Fruit fly (Drosophila melanogaster) whole organism, prepupa: Measurements from ENCODE around the gene Mrtf.

Experiments used
- Blimp-1 ChIP-seq: fragments of 200-800 bp; sonication (Bioruptor generic); optimal IDR thresholded peaks from 3 replicates; lab custom pipeline; 2017; ENCODE audit warnings: missing biosample characterization, missing genetic modification characterization, mild to moderate bottlenecking, moderate library complexity, missing genetic modification reagents
- CG10631 ChIP-seq: fragments of 200-800 bp; sonication (Bioruptor generic); optimal IDR thresholded peaks from 2 replicates; lab custom pipeline; 2016; ENCODE audit warnings: missing biosample characterization, missing genetic modification characterization
- CG10669 ChIP-seq: fragments of 200-800 bp; sonication (Bioruptor generic); optimal IDR thresholded peaks from 3 replicates; lab custom pipeline; 2018; ENCODE audit warnings: missing biosample characterization, mild to moderate bottlenecking, missing genetic modification characterization, moderate library complexity
- CG11294 ChIP-seq: fragments of 200-800 bp; sonication (Bioruptor generic); IDR thresholded peaks from 2 replicates; pipeline ENCODE4 v1.3.6; 2022; ENCODE audit warnings: missing biosample characterization, missing genetic modification characterization
- CG11762 ChIP-seq: fragments of 200-800 bp; sonication (Bioruptor generic); optimal IDR thresholded peaks from 3 replicates; lab custom pipeline; 2016; ENCODE audit warnings: missing biosample characterization, missing genetic modification characterization; ENCODE audit not compliant: insufficient read depth
- CG11902 ChIP-seq: fragments of 200-800 bp; sonication (Bioruptor generic); optimal IDR thresholded peaks from 3 replicates; lab custom pipeline; 2016; ENCODE audit warnings: missing biosample characterization, missing genetic modification characterization
- CG1621 ChIP-seq: fragments of 200-800 bp; sonication (Bioruptor generic); optimal IDR thresholded peaks from 3 replicates; lab custom pipeline; 2018; ENCODE audit warnings: missing biosample characterization, mild to moderate bottlenecking, missing genetic modification characterization
- CG16779 ChIP-seq: fragments of 200-800 bp; sonication (Bioruptor generic); optimal IDR thresholded peaks from 3 replicates; lab custom pipeline; 2017; ENCODE audit warnings: missing biosample characterization, mild to moderate bottlenecking, missing genetic modification characterization
- CG3032 ChIP-seq: fragments of 200-800 bp; optimal IDR thresholded peaks from 2 replicates; lab custom pipeline; 2019; ENCODE audit warnings: missing biosample characterization, mild to moderate bottlenecking, missing genetic modification characterization, moderate library complexity
- CG31627 ChIP-seq: fragments of 200-800 bp; sonication (Bioruptor generic); optimal IDR thresholded peaks from 3 replicates; lab custom pipeline; 2016; ENCODE audit warnings: missing biosample characterization, missing genetic modification characterization
- CG32006 ChIP-seq: fragments of 200-800 bp; sonication (Bioruptor generic); optimal IDR thresholded peaks from 3 replicates; lab custom pipeline; 2017; ENCODE audit warnings: missing biosample characterization, mild to moderate bottlenecking, missing genetic modification characterization
- CG3919 ChIP-seq: fragments of 200-800 bp; sonication (Bioruptor generic); optimal IDR thresholded peaks from 3 replicates; lab custom pipeline; 2016; ENCODE audit warnings: missing biosample characterization, missing genetic modification characterization
- CG4318 ChIP-seq: fragments of 200-800 bp; sonication (Bioruptor generic); optimal IDR thresholded peaks from 3 replicates; lab custom pipeline; 2017; ENCODE audit warnings: missing biosample characterization, mild to moderate bottlenecking, missing genetic modification characterization
- CG6163 ChIP-seq: fragments of 200-800 bp; sonication (Bioruptor generic); IDR thresholded peaks from 3 replicates; pipeline ENCODE4 v1.3.6; 2022; ENCODE audit warnings: missing biosample characterization, missing genetic modification characterization
- CG6276 ChIP-seq: fragments of 200-800 bp; sonication (Bioruptor generic); optimal IDR thresholded peaks from 2 replicates; lab custom pipeline; 2017; ENCODE audit warnings: missing biosample characterization, mild to moderate bottlenecking, missing genetic modification characterization
- CG6792 ChIP-seq: fragments of 200-800 bp; sonication (Bioruptor generic); optimal IDR thresholded peaks from 3 replicates; lab custom pipeline; 2016; ENCODE audit warnings: missing biosample characterization, missing genetic modification characterization
- CG6808 ChIP-seq: fragments of 200-800 bp; sonication (Bioruptor generic); optimal IDR thresholded peaks from 3 replicates; lab custom pipeline; 2017; ENCODE audit warnings: missing biosample characterization, missing genetic modification characterization, mild to moderate bottlenecking, moderate library complexity, missing genetic modification reagents
- CG7368 ChIP-seq: fragments of 200-800 bp; sonication (Bioruptor generic); optimal IDR thresholded peaks from 3 replicates; lab custom pipeline; 2016; ENCODE audit warnings: missing biosample characterization, missing genetic modification characterization
- CG8319 ChIP-seq: fragments of 200-800 bp; sonication (Bioruptor generic); optimal IDR thresholded peaks from 3 replicates; lab custom pipeline; 2016; ENCODE audit warnings: missing biosample characterization, missing genetic modification characterization
- CG8632 ChIP-seq: fragments of 200-800 bp; sonication (Bioruptor generic); optimal IDR thresholded peaks from 3 replicates; lab custom pipeline; 2016; ENCODE audit warnings: missing biosample characterization, missing genetic modification characterization
- Eip75B ChIP-seq: fragments of 200-800 bp; sonication (Bioruptor generic); optimal IDR thresholded peaks from 3 replicates; lab custom pipeline; 2016; ENCODE audit warnings: missing biosample characterization, missing genetic modification characterization
- Eip78C ChIP-seq: fragments of 200-800 bp; sonication (Bioruptor generic); peaks from one replicate; lab custom pipeline; 2016; ENCODE audit warnings: missing biosample characterization, missing genetic modification characterization
- Ets21C ChIP-seq: fragments of 200-800 bp; sonication (Bioruptor generic); optimal IDR thresholded peaks from 3 replicates; lab custom pipeline; 2016; ENCODE audit warnings: missing biosample characterization, missing genetic modification characterization
- Ets96B ChIP-seq: fragments of 200-800 bp; optimal IDR thresholded peaks from 2 replicates; lab custom pipeline; 2019; ENCODE audit warnings: missing biosample characterization, mild to moderate bottlenecking, missing genetic modification characterization, moderate library complexity
- Gug ChIP-seq: fragments of 200-800 bp; sonication (Bioruptor generic); IDR thresholded peaks from 2 replicates; pipeline ENCODE4 v1.3.6; 2022; ENCODE audit warnings: missing biosample characterization, missing genetic modification characterization
- Hr39 ChIP-seq: fragments of 200-800 bp; sonication (Bioruptor generic); optimal IDR thresholded peaks from 2 replicates; lab custom pipeline; 2016; ENCODE audit warnings: missing biosample characterization, missing genetic modification characterization
- Hr4 ChIP-seq: fragments of 200-800 bp; sonication (Bioruptor generic); optimal IDR thresholded peaks from 3 replicates; lab custom pipeline; 2016; ENCODE audit warnings: missing biosample characterization, missing genetic modification characterization
- Lpt ChIP-seq: fragments of 200-800 bp; sonication (Bioruptor generic); optimal IDR thresholded peaks from 3 replicates; lab custom pipeline; 2016; ENCODE audit warnings: missing biosample characterization, missing genetic modification characterization
- Met ChIP-seq: fragments of 200-800 bp; sonication (Bioruptor generic); optimal IDR thresholded peaks from 3 replicates; lab custom pipeline; 2016; ENCODE audit warnings: missing biosample characterization, missing genetic modification characterization
- OdsH ChIP-seq: fragments of 200-800 bp; sonication (Bioruptor generic); optimal IDR thresholded peaks from 3 replicates; lab custom pipeline; 2016; ENCODE audit warnings: missing biosample characterization, missing genetic modification characterization
- Smox ChIP-seq: fragments of 200-800 bp; sonication (Bioruptor generic); optimal IDR thresholded peaks from 3 replicates; lab custom pipeline; 2016; ENCODE audit warnings: missing biosample characterization, missing genetic modification characterization
- Sox102F ChIP-seq: fragments of 200-800 bp; sonication (Bioruptor generic); optimal IDR thresholded peaks from 2 replicates; lab custom pipeline; 2016; ENCODE audit warnings: missing biosample characterization, mild to moderate bottlenecking, missing genetic modification characterization
- Sox14 ChIP-seq: fragments of 200-800 bp; sonication (Bioruptor generic); optimal IDR thresholded peaks from 3 replicates; lab custom pipeline; 2016; ENCODE audit warnings: missing biosample characterization, missing genetic modification characterization
- Sox15 ChIP-seq: fragments of 200-800 bp; sonication (Bioruptor generic); optimal IDR thresholded peaks from 3 replicates; lab custom pipeline; 2016; ENCODE audit warnings: missing biosample characterization, missing genetic modification characterization
- achi ChIP-seq: fragments of 200-800 bp; sonication (Bioruptor generic); optimal IDR thresholded peaks from 3 replicates; lab custom pipeline; 2016; ENCODE audit warnings: missing biosample characterization, missing genetic modification characterization
- cyc ChIP-seq: fragments of 200-800 bp; sonication (Bioruptor generic); optimal IDR thresholded peaks from 3 replicates; lab custom pipeline; 2016; ENCODE audit warnings: missing biosample characterization, missing genetic modification characterization
- dac ChIP-seq: fragments of 200-800 bp; sonication (Bioruptor generic); optimal IDR thresholded peaks from 2 replicates; lab custom pipeline; 2017; ENCODE audit warnings: missing biosample characterization, mild to moderate bottlenecking, missing genetic modification characterization
- dsx ChIP-seq: fragments of 200-800 bp; optimal IDR thresholded peaks from 3 replicates; lab custom pipeline; 2019; ENCODE audit warnings: missing biosample characterization, mild to moderate bottlenecking, missing genetic modification characterization, moderate library complexity; ENCODE audit not compliant: poor library complexity, severe bottlenecking
- eg ChIP-seq: fragments of 200-800 bp; sonication (Bioruptor generic); IDR thresholded peaks from 3 replicates; pipeline ENCODE4 v1.3.6; 2022; ENCODE audit warnings: missing biosample characterization, missing genetic modification characterization
- esn ChIP-seq: fragments of 200-800 bp; sonication (Bioruptor generic); optimal IDR thresholded peaks from 2 replicates; lab custom pipeline; 2016; ENCODE audit warnings: missing biosample characterization, mild to moderate bottlenecking, missing genetic modification characterization, moderate library complexity
- fd85E ChIP-seq: fragments of 200-800 bp; sonication (Bioruptor generic); optimal IDR thresholded peaks from 3 replicates; lab custom pipeline; 2016; ENCODE audit warnings: missing biosample characterization, missing genetic modification characterization
- fkh ChIP-seq: fragments of 200-800 bp; sonication (Bioruptor generic); optimal IDR thresholded peaks from 3 replicates; lab custom pipeline; 2017; ENCODE audit warnings: missing biosample characterization, mild to moderate bottlenecking, missing genetic modification characterization, moderate library complexity
- lz ChIP-seq: fragments of 200-800 bp; sonication (Bioruptor generic); optimal IDR thresholded peaks from 3 replicates; lab custom pipeline; 2016; ENCODE audit warnings: missing biosample characterization, missing genetic modification characterization
- net ChIP-seq: fragments of 200-800 bp; sonication (Bioruptor generic); optimal IDR thresholded peaks from 3 replicates; lab custom pipeline; 2016; ENCODE audit warnings: missing biosample characterization, missing genetic modification characterization
- pdm3 ChIP-seq: fragments of 200-800 bp; sonication (Bioruptor generic); optimal IDR thresholded peaks from 3 replicates; lab custom pipeline; 2016; ENCODE audit warnings: missing biosample characterization, missing genetic modification characterization
- spab ChIP-seq: fragments of 200-800 bp; sonication (Bioruptor generic); optimal IDR thresholded peaks from 2 replicates; lab custom pipeline; 2017; ENCODE audit warnings: missing biosample characterization, mild to moderate bottlenecking, missing genetic modification characterization, missing genetic modification reagents
- ss ChIP-seq, 2 experiments: fragments of 200-800 bp; sonication (Bioruptor generic); optimal IDR thresholded peaks; 2 replicates in 1 of 2; 3 replicates in 1 of 2; lab custom pipeline; 2017 to 2018; ENCODE audit warnings: mild to moderate bottlenecking in 2 of 2, missing biosample characterization in 2 of 2, missing genetic modification characterization in 2 of 2, moderate library complexity in 1 of 2
- svp ChIP-seq: fragments of 200-800 bp; sonication (Bioruptor generic); peaks from one replicate; lab custom pipeline; 2016; ENCODE audit warnings: missing biosample characterization, missing genetic modification characterization
- topi ChIP-seq: fragments of 200-800 bp; sonication (Bioruptor generic); optimal IDR thresholded peaks from 3 replicates; lab custom pipeline; 2016; ENCODE audit warnings: missing biosample characterization, missing genetic modification characterization
- vri ChIP-seq: fragments of 200-800 bp; sonication (Bioruptor generic); optimal IDR thresholded peaks from 3 replicates; lab custom pipeline; 2016; ENCODE audit warnings: missing biosample characterization, mild to moderate bottlenecking, missing genetic modification characterization

Mrtf gene

dm6 chr3L:2766269-2767088, at the start of gene Mrtf, which contains the start of gene Non2:
Gene Mrtf (minus strand): TSS chr3L:2766536.
Gene Non2 (plus strand): TSS chr3L:2766999.
- TF ChIP-seq CG11294 (GFP tag; lab: Robert Waterston, UW), result no peak; the same call in 1 of the 2 replicates
- TF ChIP-seq CG31627 (GFP tag; lab: Kevin White, UChicago), result peak; percentile 71
- peak; percentile 73 for TF ChIP-seq CG10631 (GFP tag; lab: Kevin White, UChicago)
- peak; percentile 45 for TF ChIP-seq vri (GFP tag; lab: Kevin White, UChicago)
- TF ChIP-seq Eip75B (GFP tag; lab: Kevin White, UChicago), result peak; percentile 57
- TF ChIP-seq Sox14 (GFP tag; lab: Kevin White, UChicago), result peak; percentile 32
- peak; percentile 75 for TF ChIP-seq esn (GFP tag; lab: Kevin White, UChicago)
- peak; percentile 48 for TF ChIP-seq achi (GFP tag; lab: Kevin White, UChicago)
- peak; percentile 55 for TF ChIP-seq topi (GFP tag; lab: Kevin White, UChicago)
- TF ChIP-seq Ets96B (tag; lab: Kevin White, UChicago), result peak; percentile 28
- peak; percentile 57 for TF ChIP-seq Ets21C (GFP tag; lab: Kevin White, UChicago)
- peak; percentile 20 for TF ChIP-seq CG4318
- peak in 1 of 2 experiments; percentile 34 for TF ChIP-seq ss (GFP tag; optimal IDR thresholded peaks at IDR 0.05; lab: Kevin White, UChicago)
- TF ChIP-seq CG6276 (GFP tag; lab: Kevin White, UChicago), result no peak
- peak; percentile 73 for TF ChIP-seq Hr4
- TF ChIP-seq Blimp-1 (GFP tag; lab: Kevin White, UChicago), result no peak
- no peak for TF ChIP-seq dsx (GFP tag; lab: Kevin White, UChicago)
- TF ChIP-seq CG8319 (GFP tag; lab: Kevin White, UChicago), result peak; percentile 20
- peak; percentile 20 for TF ChIP-seq CG10669
- peak; percentile 66 for TF ChIP-seq Eip78C (GFP tag; lab: Kevin White, UChicago)
- TF ChIP-seq cyc (GFP tag; lab: Kevin White, UChicago), result peak; percentile 49
- peak; percentile 73 for TF ChIP-seq lz
- TF ChIP-seq Gug, result 0 out of 2 replicates have a peak, but pooled peaks have one; percentile 28
- TF ChIP-seq spab (GFP tag; lab: Kevin White, UChicago), result no peak
- TF ChIP-seq Lpt (GFP tag; lab: Kevin White, UChicago), result no peak
- peak; percentile 77 for TF ChIP-seq fkh (GFP tag; lab: Kevin White, UChicago)
- peak; percentile 85 for TF ChIP-seq svp (GFP tag; lab: Kevin White, UChicago)
- TF ChIP-seq Sox102F (GFP tag; lab: Kevin White, UChicago), result peak; percentile 36
- no peak for TF ChIP-seq CG6808 (GFP tag; lab: Kevin White, UChicago)
- peak; percentile 56 for TF ChIP-seq eg (GFP tag; lab: Robert Waterston, UW)
- TF ChIP-seq OdsH (GFP tag; lab: Kevin White, UChicago), result peak; percentile 67
- TF ChIP-seq Smox (GFP tag; lab: Kevin White, UChicago), result peak; percentile 67
- peak; percentile 66 for TF ChIP-seq CG3032 (tag; lab: Kevin White, UChicago)
- peak; percentile 57; the same call in 1 of the 3 replicates for TF ChIP-seq CG6163 (GFP tag; lab: Robert Waterston, UW)
- peak; percentile 74 for TF ChIP-seq pdm3
- TF ChIP-seq CG7368 (GFP tag; lab: Kevin White, UChicago), result peak; percentile 10
- peak; percentile 3 for TF ChIP-seq Sox15
- peak; percentile 3 for TF ChIP-seq CG8632 (GFP tag; lab: Kevin White, UChicago)
- peak; percentile 33 for TF ChIP-seq CG1621 (tag; lab: Kevin White, UChicago)
- TF ChIP-seq CG32006 (GFP tag; lab: Kevin White, UChicago), result peak; percentile 63
- peak; percentile 62 for TF ChIP-seq Hr39
- peak; percentile 65 for TF ChIP-seq Met (GFP tag; lab: Kevin White, UChicago)
- TF ChIP-seq CG3919 (GFP tag; lab: Kevin White, UChicago), result peak; percentile 65
- TF ChIP-seq net, result peak; percentile 47
- TF ChIP-seq dac (GFP tag; lab: Kevin White, UChicago), result peak; percentile 22
- peak; percentile 28 for TF ChIP-seq CG11902 (GFP tag; lab: Kevin White, UChicago)
- no peak for TF ChIP-seq CG16779 (tag; lab: Kevin White, UChicago)
- TF ChIP-seq CG11762 (GFP tag; lab: Kevin White, UChicago), result peak; percentile 15
- peak; percentile 53 for TF ChIP-seq CG6792
- TF ChIP-seq fd85E (GFP tag; lab: Kevin White, UChicago), result no peak
